Worm (Caenorhabditis elegans) whole organism, late embryonic: ENCODE measurements around the gene Y54F10BM.12.
A peak's percentile ranks its signal among the peaks of the same experiment; 100 is the strongest.

Source experiments
- C08G9.2 ChIP-seq: sonication (generic microtip); optimal IDR thresholded peaks from 2 replicates; lab custom pipeline; 2016; ENCODE audit warnings: mild to moderate bottlenecking, missing genetic modification characterization, moderate library complexity, missing compliant biosample characterization
- F13H6.1 ChIP-seq: sonication (generic microtip); optimal IDR thresholded peaks from 2 replicates; lab custom pipeline; 2016; ENCODE audit warnings: missing genetic modification characterization, missing compliant biosample characterization
- ceh-18 ChIP-seq: sonication (generic microtip); optimal IDR thresholded peaks from 2 replicates; lab custom pipeline; 2016; ENCODE audit warnings: missing genetic modification characterization, missing compliant biosample characterization
- hlh-13 ChIP-seq: fragments of 200-800 bp; sonication (Bioruptor generic); optimal IDR thresholded peaks from 2 replicates; lab custom pipeline; 2018; ENCODE audit warnings: mild to moderate bottlenecking, missing genetic modification characterization, missing compliant biosample characterization
- nfya-1 ChIP-seq: sonication (generic microtip); optimal IDR thresholded peaks from 2 replicates; lab custom pipeline; 2017; ENCODE audit warnings: missing genetic modification characterization, mild to moderate bottlenecking, missing compliant biosample characterization, antibody characterized with exemption, moderate library complexity
- nhr-11 ChIP-seq: fragments of 150-350 bp; optimal IDR thresholded peaks from 2 replicates; lab custom pipeline; 2014; ENCODE audit warnings: missing biosample characterization, missing genetic modification characterization
- pat-9 ChIP-seq: fragments of 200-800 bp; sonication (Bioruptor generic); optimal IDR thresholded peaks from 2 replicates; lab custom pipeline; 2018; ENCODE audit warnings: mild to moderate bottlenecking, missing genetic modification characterization, moderate library complexity, missing compliant biosample characterization
- pqm-1 ChIP-seq: sonication (generic microtip); optimal IDR thresholded peaks from 2 replicates; lab custom pipeline; 2016; ENCODE audit warnings: missing genetic modification characterization, missing compliant biosample characterization
- rnt-1 ChIP-seq: sonication (generic microtip); optimal IDR thresholded peaks from 2 replicates; lab custom pipeline; 2016; ENCODE audit warnings: missing genetic modification characterization, missing compliant biosample characterization
- sox-2 ChIP-seq: fragments of 200-800 bp; sonication (Bioruptor generic); IDR thresholded peaks from 2 replicates; pipeline ENCODE4 v1.3.6; 2022; ENCODE audit warnings: missing genetic modification reagents, missing genetic modification characterization, missing compliant biosample characterization

ce11 chrIII:2331033-2331625 lies 1.6 kb upstream of the Y54F10BM.12 start, which contains the start of the genes Y54F10BM.13 and ppm-1.D:
- TF ChIP-seq ceh-18 = no peak
- no peak for TF ChIP-seq hlh-13 (GFP tag; lab: Kevin White, UChicago)
- TF ChIP-seq pat-9 (tag; lab: Kevin White, UChicago) = no peak
- TF ChIP-seq C08G9.2 (tag; lab: Kevin White, UChicago) = no peak
- peak; percentile 18 for TF ChIP-seq nfya-1 (tag; lab: Kevin White, UChicago)
- TF ChIP-seq sox-2 (GFP tag; lab: Robert Waterston, UW) = no peak
- no peak for TF ChIP-seq nhr-11 (tag; lab: Kevin White, UChicago)
- TF ChIP-seq F13H6.1 (tag; lab: Kevin White, UChicago) = no peak
- no peak for TF ChIP-seq pqm-1 (tag; lab: Kevin White, UChicago)
- TF ChIP-seq rnt-1 (tag; lab: Kevin White, UChicago) = peak; percentile 2
